Fruit fly (Drosophila melanogaster) Kc167 (cell line): ENCODE measurements around the gene CG16700.

Source experiments
- Myc ChIP-seq: fragments of >200 bp; optimal IDR thresholded peaks from 2 replicates; lab custom pipeline; 2017; ENCODE audit warnings: missing external identifiers
- Sin3A ChIP-seq: fragments of >200 bp; optimal IDR thresholded peaks from 2 replicates; lab custom pipeline; 2018; ENCODE audit warnings: missing external identifiers
- h ChIP-seq: fragments of >200 bp; optimal IDR thresholded peaks from 3 replicates; lab custom pipeline; 2018; ENCODE audit warnings: missing external identifiers
- insv ChIP-seq: fragments of >200 bp; optimal IDR thresholded peaks from 3 replicates; lab custom pipeline; 2018; ENCODE audit warnings: missing external identifiers
- psq ChIP-seq: fragments of >200 bp; optimal IDR thresholded peaks from 2 replicates; lab custom pipeline; 2017; ENCODE audit warnings: missing external identifiers
- ttk ChIP-seq: sonication (Bioruptor generic); optimal IDR thresholded peaks from 2 replicates; lab custom pipeline; 2017; ENCODE audit warnings: missing external identifiers

CG16700 gene

DNA sequence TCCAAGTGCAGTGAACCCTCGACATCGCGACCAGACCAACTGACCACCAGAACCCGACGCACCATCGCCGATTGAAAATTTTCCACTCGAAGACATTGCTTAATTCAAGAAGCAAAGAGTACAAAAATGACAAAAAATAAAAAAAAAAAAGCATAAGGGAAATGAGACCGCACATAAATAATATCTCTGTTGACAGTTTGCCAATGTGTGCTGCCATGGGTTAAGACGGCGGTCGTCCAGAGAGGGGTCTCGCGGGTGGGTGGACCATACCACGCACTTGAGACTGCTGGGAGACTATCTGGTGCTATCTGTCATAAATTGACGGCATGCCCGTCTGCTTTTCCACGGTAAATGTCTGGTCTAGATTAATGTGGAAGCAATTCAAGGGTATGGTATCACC is 1.8 kb downstream of the CG16700 start:
- no peak for TF ChIP-seq Sin3A (lab: Kevin White, UChicago)
- TF ChIP-seq psq (lab: Kevin White, UChicago): no peak
- TF ChIP-seq h (lab: Kevin White, UChicago): no peak
- TF ChIP-seq insv (lab: Kevin White, UChicago): no peak
- TF ChIP-seq Myc: no peak
- TF ChIP-seq ttk: no peak

DNA sequence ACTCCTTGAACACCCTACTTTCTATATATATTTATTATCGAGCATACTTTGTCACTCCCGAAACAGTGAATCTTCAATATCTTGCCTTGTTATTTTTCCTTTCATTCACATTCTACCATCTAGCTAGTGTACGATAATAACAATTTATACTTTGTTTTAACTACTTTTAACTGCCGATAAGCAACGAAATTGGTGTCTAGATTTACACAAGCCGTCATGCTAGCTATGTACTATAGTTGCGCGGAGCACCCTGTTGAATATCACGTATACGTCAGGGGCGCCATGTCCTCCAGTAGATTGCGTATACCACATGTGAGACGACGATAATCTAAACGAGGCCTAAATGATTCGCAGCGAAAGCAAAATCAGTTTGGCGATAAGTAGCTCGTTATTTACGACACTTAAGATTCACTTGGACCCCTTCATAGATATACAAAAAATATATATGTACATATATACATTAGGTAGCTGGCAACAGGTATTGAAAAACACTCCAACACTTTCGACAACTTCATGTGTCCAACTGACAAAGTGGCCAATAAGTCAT is 2.3 kb downstream of the CG16700 start:
- no peak for TF ChIP-seq Sin3A (lab: Kevin White, UChicago)

DNA sequence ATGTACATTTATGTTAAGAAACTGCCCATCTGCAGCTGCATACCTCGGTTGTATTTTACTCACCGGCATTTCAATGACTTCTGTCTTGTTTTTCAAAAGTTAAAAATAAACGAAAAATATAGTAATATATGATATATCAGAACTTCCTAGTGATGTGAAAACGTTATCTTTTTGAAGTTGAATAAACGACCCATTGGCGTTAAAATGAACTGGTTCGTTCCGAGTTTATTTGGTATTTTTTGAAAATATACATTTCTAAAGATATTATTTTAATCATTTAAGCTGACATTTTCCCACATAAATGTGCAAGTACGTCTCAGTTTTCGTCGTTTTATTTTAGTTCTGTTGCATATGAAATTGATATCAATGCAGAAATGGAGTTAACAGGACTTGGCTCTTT is 14.1 kb downstream of the CG16700 start, which contains the start of gene Arpc3B:
Gene Arpc3B, minus strand, starts transcription at position 146 of the 400 bp plus-strand sequence.
- TF ChIP-seq Myc (no peak), Sin3A (lab: Kevin White, UChicago) (no peak), h (lab: Kevin White, UChicago) (no peak), psq (lab: Kevin White, UChicago) (no peak), insv (lab: Kevin White, UChicago) (no peak)

DNA sequence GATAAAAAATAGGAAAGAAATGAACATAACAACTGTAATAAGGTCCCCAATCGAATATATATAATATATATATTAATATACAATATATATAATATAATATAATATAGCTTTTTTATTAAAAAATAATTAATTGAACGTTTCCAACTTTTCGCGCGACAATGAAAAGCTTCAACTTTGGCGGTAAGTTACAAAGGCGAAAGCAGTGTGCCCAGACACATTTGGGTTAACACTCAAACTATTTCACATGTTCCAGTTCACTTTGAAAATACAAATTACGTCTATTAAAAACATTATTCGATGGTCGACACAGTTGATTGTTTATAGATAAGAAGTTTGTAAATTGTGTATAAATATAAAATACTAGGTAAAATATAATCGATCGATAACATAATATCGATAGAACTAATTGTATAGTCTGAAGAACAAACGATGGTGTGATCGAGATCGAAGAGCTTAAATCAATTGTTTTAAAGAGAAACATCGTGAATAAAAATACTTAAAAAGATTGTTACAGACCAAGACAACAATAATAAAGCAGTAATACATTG is 14.6 kb downstream of the CG16700 start:
- TF ChIP-seq Sin3A (lab: Kevin White, UChicago): no peak
- no peak for TF ChIP-seq psq (lab: Kevin White, UChicago)
- no peak for TF ChIP-seq ttk
- TF ChIP-seq Myc: no peak
- no peak for TF ChIP-seq insv (lab: Kevin White, UChicago)
- no peak for TF ChIP-seq h (lab: Kevin White, UChicago)

DNA sequence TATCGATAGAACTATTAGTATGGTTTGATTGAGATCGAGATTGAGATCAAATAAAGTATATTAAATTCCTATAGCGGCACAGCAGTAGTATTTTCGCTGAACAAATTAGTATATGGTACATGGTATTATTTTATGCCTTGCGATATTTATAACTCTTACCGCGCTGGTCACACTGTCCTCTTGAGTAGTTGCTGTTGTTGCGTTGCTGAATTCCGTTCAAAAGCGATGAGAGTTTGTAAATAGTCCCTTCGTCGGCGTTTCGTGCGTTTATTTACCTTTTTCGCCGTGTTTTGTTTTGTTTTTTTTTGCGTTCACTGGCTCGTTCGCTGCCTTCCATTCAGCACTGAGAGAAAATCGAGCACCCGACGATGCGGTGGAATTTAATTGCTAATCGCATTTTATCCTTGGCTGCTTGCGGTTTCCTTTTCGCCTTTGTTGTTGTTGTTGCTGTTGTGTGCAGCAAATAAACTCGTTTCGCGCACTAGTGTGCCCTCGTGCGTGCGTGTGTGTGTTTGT is 15.8 kb downstream of the CG16700 start, which contains the start of gene CG5004:
Gene CG5004, plus strand, starts transcription at position 182 of the 516 bp plus-strand sequence.
- no peak for TF ChIP-seq Sin3A (lab: Kevin White, UChicago)

DNA sequence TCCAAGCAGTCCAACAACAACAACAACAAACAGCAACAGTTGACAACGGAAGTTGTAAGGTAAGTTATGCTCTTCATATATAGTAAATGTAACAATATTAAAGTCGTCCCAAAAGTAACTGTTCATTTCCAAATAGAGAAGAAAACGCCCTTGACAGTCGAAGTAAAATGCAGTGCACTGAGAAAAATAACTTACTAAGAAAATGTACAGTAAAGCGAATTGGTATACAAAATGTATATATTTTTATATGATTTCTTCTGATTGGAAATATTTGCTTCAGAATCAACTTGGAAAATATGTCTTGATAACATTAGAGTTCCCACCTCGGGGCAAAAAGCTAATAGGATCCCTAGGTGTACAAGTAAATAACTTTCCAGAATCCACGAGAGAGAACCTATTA is 16.3 kb downstream of the CG16700 start:
- no peak for TF ChIP-seq Myc

DNA sequence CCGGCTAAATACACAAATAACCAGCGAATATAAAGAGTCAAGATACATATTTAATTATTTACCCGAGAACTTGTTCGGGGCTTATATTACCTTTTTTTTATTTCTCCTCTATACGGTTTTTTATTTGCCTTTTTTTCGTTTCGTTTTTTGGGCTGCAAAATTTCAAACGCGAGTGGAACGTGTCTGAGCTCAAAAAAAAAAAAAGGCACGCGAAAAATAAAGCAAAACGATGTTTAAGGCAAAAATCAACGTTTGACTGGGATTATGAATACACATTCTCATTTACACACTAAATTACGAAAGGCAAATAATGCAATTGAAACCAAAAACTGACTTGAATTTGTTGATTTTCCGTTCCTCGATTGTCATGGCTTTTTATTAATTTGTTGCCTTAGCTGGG is 18.0 kb downstream of the CG16700 start:
- no peak for TF ChIP-seq ttk
- TF ChIP-seq insv (lab: Kevin White, UChicago): no peak
- no peak for TF ChIP-seq Sin3A (lab: Kevin White, UChicago)
- TF ChIP-seq Myc: no peak

DNA sequence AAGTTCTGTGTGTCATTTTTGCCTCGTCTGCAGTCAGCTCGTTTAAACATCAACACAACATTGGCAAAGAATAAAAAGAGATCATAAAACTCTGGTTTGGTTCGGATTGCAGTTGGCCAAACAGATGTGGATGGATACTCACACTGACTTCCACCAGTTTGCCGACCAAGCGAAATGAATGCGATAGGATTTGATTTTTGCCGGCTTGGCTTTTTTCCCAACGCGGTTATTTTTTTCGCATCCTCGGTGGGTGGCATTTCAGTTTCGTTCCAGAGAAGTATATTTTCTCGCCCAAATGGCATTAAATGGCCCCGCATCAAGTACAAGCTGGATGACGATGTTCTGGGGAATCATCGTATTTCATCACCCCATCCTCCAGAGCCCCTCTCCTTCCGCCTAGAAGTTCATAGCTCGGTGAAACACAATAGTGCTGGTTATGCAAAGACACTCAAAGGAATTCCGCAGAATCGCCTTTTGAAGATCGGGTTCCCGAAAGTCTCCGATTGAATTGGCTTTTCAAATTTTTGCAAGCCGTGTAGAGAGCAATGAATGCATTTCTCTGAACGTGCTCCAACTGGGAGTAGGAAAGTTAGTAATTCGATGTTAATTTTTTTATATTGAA is 19.0 kb downstream of the CG16700 start:
- TF ChIP-seq psq (lab: Kevin White, UChicago): no peak
- TF ChIP-seq ttk: no peak
- TF ChIP-seq Sin3A (lab: Kevin White, UChicago): no peak

DNA sequence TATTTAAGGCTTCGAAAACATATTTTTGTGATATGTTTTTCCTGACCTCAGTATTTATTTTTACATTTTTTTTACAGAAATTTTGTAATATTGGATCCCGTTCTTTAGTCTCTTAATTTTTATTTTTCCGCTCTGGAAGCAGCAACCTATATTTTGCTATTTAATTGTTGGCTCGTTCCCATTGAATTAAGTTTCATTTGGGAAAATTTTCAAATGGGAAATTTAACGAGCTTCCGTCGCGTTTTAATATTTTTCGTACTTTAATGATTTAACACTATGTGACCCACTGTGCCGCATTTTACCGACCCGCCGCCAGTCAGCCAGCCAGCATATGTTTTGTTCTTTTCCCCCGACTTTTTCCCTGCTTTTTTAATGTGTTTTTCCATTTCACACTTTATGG is 19.6 kb downstream of the CG16700 start:
- TF ChIP-seq h (lab: Kevin White, UChicago) (no peak), insv (lab: Kevin White, UChicago) (no peak), Myc (no peak), psq (lab: Kevin White, UChicago) (no peak), Sin3A (lab: Kevin White, UChicago) (no peak)

DNA sequence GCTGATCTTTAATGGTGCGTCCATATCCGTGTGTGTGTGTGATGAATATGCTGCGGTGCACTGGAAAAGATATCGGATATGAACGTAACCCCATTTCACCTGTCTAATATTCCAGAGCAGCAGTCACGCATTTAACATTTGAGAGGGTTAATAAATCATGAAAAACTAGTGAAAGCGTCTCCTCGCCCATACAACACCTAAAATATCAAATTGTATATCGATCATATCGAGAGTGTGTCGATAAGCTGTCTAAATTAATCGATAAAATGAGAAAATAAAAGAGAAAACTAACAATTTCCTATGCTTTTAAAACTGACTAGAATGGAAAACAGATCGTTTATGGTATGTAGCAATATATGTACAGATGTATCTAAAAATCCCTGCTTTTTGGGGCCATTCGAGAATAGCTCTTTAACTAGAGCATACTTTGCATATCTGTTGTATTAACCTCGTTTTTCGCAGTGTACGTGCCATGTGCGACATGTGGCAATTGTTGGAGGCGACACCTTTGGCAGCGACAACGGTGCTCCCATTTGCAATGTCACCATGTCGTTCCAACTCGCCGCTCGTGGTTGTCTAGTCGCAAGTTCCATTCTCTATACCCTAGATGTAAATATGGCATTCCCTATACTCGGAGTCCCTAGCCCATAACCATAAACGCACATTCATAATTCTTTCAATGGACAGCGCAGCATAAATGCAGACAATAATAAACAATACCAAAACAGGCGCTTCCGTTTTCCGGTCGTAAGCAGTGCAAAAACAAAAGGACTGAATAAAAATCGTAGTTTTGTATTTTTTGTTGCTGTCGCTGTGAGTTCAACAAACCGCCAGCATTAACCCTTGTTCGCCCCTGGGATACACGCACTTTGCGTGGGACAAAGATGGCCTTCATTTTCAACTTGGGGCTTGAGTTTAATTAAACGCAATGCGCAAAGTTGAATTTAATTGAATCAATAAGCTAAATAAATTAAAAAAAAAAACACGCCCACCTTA is 20.6 kb downstream of the CG16700 start:
- TF ChIP-seq insv (lab: Kevin White, UChicago): no peak
- no peak for TF ChIP-seq ttk
- TF ChIP-seq Myc: no peak
- TF ChIP-seq h (lab: Kevin White, UChicago): no peak
- TF ChIP-seq psq (lab: Kevin White, UChicago): no peak
- no peak for TF ChIP-seq Sin3A (lab: Kevin White, UChicago)

DNA sequence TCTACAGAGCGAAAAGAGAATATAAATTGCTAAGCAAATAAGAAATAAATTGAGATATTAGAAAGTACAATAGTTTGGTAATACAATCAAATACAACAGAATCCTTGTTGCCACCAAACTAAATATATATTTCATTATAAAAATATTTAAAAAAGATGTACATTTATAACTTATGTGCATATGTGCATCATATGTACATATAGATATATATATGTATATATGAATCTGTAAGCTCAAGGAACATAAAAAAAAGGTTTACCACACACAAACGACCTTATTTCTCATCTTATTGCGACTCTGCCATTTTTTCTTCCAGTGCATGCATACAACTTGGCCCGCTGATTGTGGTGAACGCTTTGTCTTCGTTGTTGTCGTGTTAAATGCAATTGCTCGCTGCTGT is 21.7 kb downstream of the CG16700 start:
- TF ChIP-seq ttk: no peak
- TF ChIP-seq h (lab: Kevin White, UChicago): no peak
- no peak for TF ChIP-seq Sin3A (lab: Kevin White, UChicago)
- TF ChIP-seq psq (lab: Kevin White, UChicago): no peak
- TF ChIP-seq insv (lab: Kevin White, UChicago): no peak
- no peak for TF ChIP-seq Myc

DNA sequence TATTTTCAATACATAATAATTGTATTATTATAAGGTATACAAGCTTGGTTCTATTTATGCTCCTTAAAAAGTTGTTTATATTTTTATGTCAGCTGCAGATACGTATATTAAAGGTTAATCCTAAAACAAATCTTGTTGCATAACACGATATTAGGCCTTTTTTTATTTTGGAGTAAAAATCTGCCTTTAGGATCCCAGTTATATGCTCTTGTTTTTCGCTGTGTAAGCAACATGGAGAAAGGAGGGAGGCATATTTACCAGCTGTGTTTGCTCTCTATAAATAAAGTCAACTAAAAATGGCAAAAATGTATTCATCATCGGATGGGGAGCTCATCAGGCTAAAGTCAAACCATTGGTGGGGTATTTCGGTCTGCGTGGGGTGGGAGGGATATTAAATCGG is 29.9 kb downstream of the CG16700 start:
- no peak for TF ChIP-seq psq (lab: Kevin White, UChicago)
- no peak for TF ChIP-seq h (lab: Kevin White, UChicago)
- TF ChIP-seq insv (lab: Kevin White, UChicago): no peak
